Fruit fly (Drosophila melanogaster): Measurements from ENCODE around the gene kud.

DNA sequence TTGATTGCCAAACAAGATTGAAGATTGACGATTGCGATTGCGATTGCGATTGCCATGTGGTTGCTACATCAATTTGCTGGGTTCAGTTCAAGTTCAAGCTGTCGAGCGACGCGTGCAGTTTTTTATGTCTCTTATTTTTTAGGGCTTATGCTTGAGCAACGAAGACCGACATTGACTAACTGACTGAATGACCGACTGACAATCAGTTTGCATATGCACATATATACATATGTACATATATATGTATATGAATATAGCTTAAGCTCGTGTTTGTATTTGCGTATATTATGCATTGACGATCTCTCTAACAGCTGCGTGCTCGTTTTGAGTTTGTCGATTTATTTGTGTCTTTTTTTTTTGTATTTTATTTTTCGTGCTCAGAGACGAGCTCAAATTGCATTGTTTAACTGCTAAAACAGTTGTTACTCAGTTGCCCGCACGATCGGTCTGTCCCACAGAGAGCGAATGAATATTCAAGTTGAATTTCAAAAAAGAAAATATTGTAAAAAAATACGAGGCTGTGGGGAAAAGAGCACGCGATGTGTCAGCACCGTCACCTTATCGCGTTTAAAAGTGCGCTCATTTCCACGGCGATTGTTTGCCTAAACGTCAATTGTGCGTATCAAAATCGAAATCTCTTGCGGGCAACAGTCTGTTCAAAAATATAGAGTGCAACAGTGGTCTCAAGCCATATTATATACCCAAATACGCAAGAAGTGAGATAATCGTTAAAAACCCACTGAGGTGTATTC lies 41.6 kb upstream of the kud start:
- no peak for TF ChIP-seq CG8478 (optimal IDR thresholded peaks at IDR 0.05)
- TF ChIP-seq CTCF (optimal IDR thresholded peaks at IDR 0.05): no peak

All from S2 (cell line).